Worm (Caenorhabditis elegans): ENCODE results near the gene C16C10.2.

- TF ChIP-seq pha-4 (tag; optimal IDR thresholded peaks at IDR 0.05) (no peak), unc-62 (GFP tag; optimal IDR thresholded peaks at IDR 0.05) (no peak), gei-17 (GFP tag; optimal IDR thresholded peaks at IDR 0.05) (no peak), F57C9.4 (tag; optimal IDR thresholded peaks at IDR 0.05) (no peak), ama-1 (optimal IDR thresholded peaks at IDR 0.05) (no peak), ama-1 (GFP tag; optimal IDR thresholded peaks at IDR 0.05) (no peak)
These were observed 21.2 kb downstream of the C16C10.2 start, which contains the start of gene C16C10.9 for ce11 chrIII:4157298-4157697.
